Worm (Caenorhabditis elegans): Measurements from ENCODE around the gene T07C12.10.

T07C12.10 gene

ce11 chrV:9960376-9960775 lies at the start of gene T07C12.10:
Gene T07C12.10, minus strand, starts transcription at chrV:9960476.
- TF ChIP-seq nhr-25 (tag; optimal IDR thresholded peaks at IDR 0.05) (no peak), nhr-76 (tag; optimal IDR thresholded peaks at IDR 0.05) (no peak), nhr-11 (tag; optimal IDR thresholded peaks at IDR 0.05) (no peak), hmg-11 (tag; optimal IDR thresholded peaks at IDR 0.05) (no peak), skn-1 (tag; optimal IDR thresholded peaks at IDR 0.05) (no peak), nhr-12 (tag; optimal IDR thresholded peaks at IDR 0.05) (no peak), snpc-4 (tag; optimal IDR thresholded peaks at IDR 0.05) (no peak), ztf-11 (tag; optimal IDR thresholded peaks at IDR 0.05) (no peak), ztf-4 (tag; optimal IDR thresholded peaks at IDR 0.05) (no peak), elt-1 (tag; optimal IDR thresholded peaks at IDR 0.05) (no peak), nhr-28 (tag; optimal IDR thresholded peaks at IDR 0.05) (no peak), lin-39 (tag; optimal IDR thresholded peaks at IDR 0.05) (no peak), fos-1 (tag; optimal IDR thresholded peaks at IDR 0.05) (no peak), daf-12 (tag; optimal IDR thresholded peaks at IDR 0.05) (no peak), zag-1 (tag; optimal IDR thresholded peaks at IDR 0.05) (no peak), ceh-9 (tag; optimal IDR thresholded peaks at IDR 0.05) (no peak)

ce11 chrV:10007484-10007883 lies 47.2 kb upstream of the T07C12.10 start:
- TF ChIP-seq ceh-9 (tag; optimal IDR thresholded peaks at IDR 0.05), result no peak
- no peak for TF ChIP-seq daf-12 (tag; optimal IDR thresholded peaks at IDR 0.05)
- no peak for TF ChIP-seq unc-39 (tag; optimal IDR thresholded peaks at IDR 0.05)
- peak; percentile 2 for TF ChIP-seq pha-4 (tag; optimal IDR thresholded peaks at IDR 0.05)
- no peak for TF ChIP-seq mml-1 (tag; optimal IDR thresholded peaks at IDR 0.05)
- TF ChIP-seq eor-1 (tag; optimal IDR thresholded peaks at IDR 0.05), result no peak
- no peak for TF ChIP-seq ztf-4 (tag; optimal IDR thresholded peaks at IDR 0.05)
- no peak for TF ChIP-seq ZK546.5 (tag; optimal IDR thresholded peaks at IDR 0.05)

- no peak for TF ChIP-seq snpc-4 (tag; optimal IDR thresholded peaks at IDR 0.05)
- no peak for TF ChIP-seq pqm-1 (tag; optimal IDR thresholded peaks at IDR 0.05)
- TF ChIP-seq tbx-2 (tag; optimal IDR thresholded peaks at IDR 0.05), result no peak
These were observed 46.1 kb upstream of the T07C12.10 start for ce11 chrV:10006374-10006773.

ce11 chrV:10004048-10004761 lies 43.9 kb upstream of the T07C12.10 start, which contains the start of gene uda-1:
Gene uda-1, plus strand, starts transcription at chrV:10004755.
- peak; percentile 53 for TF ChIP-seq pha-4 (tag; optimal IDR thresholded peaks at IDR 0.05)

ce11 chrV:10003315-10003969 lies 43.2 kb upstream of the T07C12.10 start:
- no peak for TF ChIP-seq eor-1 (tag; optimal IDR thresholded peaks at IDR 0.05)
- TF ChIP-seq nhr-25 (tag; optimal IDR thresholded peaks at IDR 0.05), result peak; percentile 41
- TF ChIP-seq nhr-28 (tag; optimal IDR thresholded peaks at IDR 0.05), result no peak
- TF ChIP-seq pqm-1 (tag; optimal IDR thresholded peaks at IDR 0.05), result peak; percentile 50
- no peak for TF ChIP-seq nhr-67 (tag; optimal IDR thresholded peaks at IDR 0.05)
- peak; percentile 57 for TF ChIP-seq hmg-11 (tag; optimal IDR thresholded peaks at IDR 0.05)
- no peak for TF ChIP-seq fkh-10 (GFP tag; optimal IDR thresholded peaks at IDR 0.05)
- peak; percentile 38 for TF ChIP-seq lin-39 (tag; optimal IDR thresholded peaks at IDR 0.05)
- TF ChIP-seq lin-15B (tag; optimal IDR thresholded peaks at IDR 0.05), result peak; percentile 73
- TF ChIP-seq elt-2 (tag; optimal IDR thresholded peaks at IDR 0.05), result peak; percentile 79
- no peak for TF ChIP-seq nhr-77 (tag; optimal IDR thresholded peaks at IDR 0.05)
- TF ChIP-seq daf-12 (tag; optimal IDR thresholded peaks at IDR 0.05), result no peak
- no peak for TF ChIP-seq tbx-2 (tag; optimal IDR thresholded peaks at IDR 0.05)
- TF ChIP-seq jun-1 (tag; optimal IDR thresholded peaks at IDR 0.05), result peak; percentile 8
- no peak for TF ChIP-seq zag-1 (tag; optimal IDR thresholded peaks at IDR 0.05)
- TF ChIP-seq nfya-1 (tag; optimal IDR thresholded peaks at IDR 0.05; ENCODE audit: insufficient read depth), result peak; percentile 53
- no peak for TF ChIP-seq ceh-9 (tag; optimal IDR thresholded peaks at IDR 0.05)
- peak; percentile 52 for TF ChIP-seq nhr-43 (tag; optimal IDR thresholded peaks at IDR 0.05; ENCODE audit: poor library complexity, severe bottlenecking)
- TF ChIP-seq skn-1 (tag; optimal IDR thresholded peaks at IDR 0.05), result peak; percentile 31
- no peak for TF ChIP-seq nhr-237 (tag; optimal IDR thresholded peaks at IDR 0.05)
- no peak for TF ChIP-seq ztf-11 (tag; optimal IDR thresholded peaks at IDR 0.05)
- peak; percentile 44 for TF ChIP-seq nhr-23 (tag; optimal IDR thresholded peaks at IDR 0.05)
- TF ChIP-seq snpc-4 (tag; optimal IDR thresholded peaks at IDR 0.05), result peak; percentile 42
- peak; percentile 76 for TF ChIP-seq pha-4 (tag; optimal IDR thresholded peaks at IDR 0.05)
- TF ChIP-seq unc-62 (GFP tag; optimal IDR thresholded peaks at IDR 0.05), result no peak
- no peak for TF ChIP-seq unc-39 (tag; optimal IDR thresholded peaks at IDR 0.05)
